Fruit fly (Drosophila melanogaster): Measurements from ENCODE around the gene Ir68a.

The Ir68a gene

dm6 chr3L:11205608-11206336 is 30.2 kb downstream of the Ir68a start, which contains the start of gene Plod (continued):
- no peak for TF ChIP-seq sisA (GFP tag; IDR thresholded peaks at IDR 0.05)
- no peak for TF ChIP-seq CG6854 (GFP tag; optimal IDR thresholded peaks at IDR 0.05)
- TF ChIP-seq tna (GFP tag; IDR thresholded peaks at IDR 0.05; ENCODE audit: partially characterized antibody), result no peak
- TF ChIP-seq CG9727 (GFP tag; optimal IDR thresholded peaks at IDR 0.05), result peak; percentile 52
- TF ChIP-seq dpn (GFP tag; optimal IDR thresholded peaks at IDR 0.05), result peak; percentile 46 to 47
- TF ChIP-seq CG18011 (GFP tag; optimal IDR thresholded peaks at IDR 0.05), result no peak
- peak; percentile 56 for TF ChIP-seq CG13424 (tag; optimal IDR thresholded peaks at IDR 0.05)
- peak in 1 of 2 experiments; percentile 16 for TF ChIP-seq Trl (optimal IDR thresholded peaks at IDR 0.05)
- TF ChIP-seq Trl (GFP tag; optimal IDR thresholded peaks at IDR 0.05), result no peak
- peak; percentile 67 for TF ChIP-seq CG13624 (GFP tag; optimal IDR thresholded peaks at IDR 0.05)
- peak; percentile 52 for TF ChIP-seq CG1603 (tag; optimal IDR thresholded peaks at IDR 0.05)
- TF ChIP-seq Camta (GFP tag; optimal IDR thresholded peaks at IDR 0.05), result peak; percentile 13
- TF ChIP-seq CG13894 (tag; optimal IDR thresholded peaks at IDR 0.05), result peak; percentile 56
- TF ChIP-seq lola (GFP tag; optimal IDR thresholded peaks at IDR 0.05), result peak in 2 of 3 experiments; percentile 40 to 96
- TF ChIP-seq CG34224 (GFP tag; IDR thresholded peaks at IDR 0.05; ENCODE audit: partially characterized antibody), result 0 out of 3 replicates have a peak, but pooled peaks have one; percentile 14
- TF ChIP-seq kah (GFP tag; optimal IDR thresholded peaks at IDR 0.05), result no peak
- TF ChIP-seq Tbp (GFP tag; optimal IDR thresholded peaks at IDR 0.05), result no peak
- peak; percentile 67 for TF ChIP-seq D (optimal IDR thresholded peaks at IDR 0.05)
- TF ChIP-seq D (GFP tag; optimal IDR thresholded peaks at IDR 0.05), result peak; percentile 1
- no peak for TF ChIP-seq tup (GFP tag; optimal IDR thresholded peaks at IDR 0.05)
- TF ChIP-seq scrt (GFP tag; optimal IDR thresholded peaks at IDR 0.05), result peak; percentile 43
- TF ChIP-seq Gsc (GFP tag; IDR thresholded peaks at IDR 0.05), result no peak
- TF ChIP-seq slbo (GFP tag; IDR thresholded peaks at IDR 0.05), result peak; percentile 56
- TF ChIP-seq BtbVII (GFP tag; optimal IDR thresholded peaks at IDR 0.05), result peak; percentile 29
- peak; percentile 18 for TF ChIP-seq Bdp1 (GFP tag; optimal IDR thresholded peaks at IDR 0.05)
- TF ChIP-seq knrl (GFP tag; IDR thresholded peaks at IDR 0.05; ENCODE audit: partially characterized antibody), result no peak; the same call in 2 of the 3 replicates
- TF ChIP-seq CG10267 (tag; optimal IDR thresholded peaks at IDR 0.05), result peak; percentile 71
- peak; percentile 60; the same call in 1 of the 2 replicates for TF ChIP-seq rib (GFP tag; IDR thresholded peaks at IDR 0.05)
- TF ChIP-seq dan (GFP tag; IDR thresholded peaks at IDR 0.05), result no peak
- TF ChIP-seq Blimp-1 (GFP tag; optimal IDR thresholded peaks at IDR 0.05), result peak; percentile 34
- TF ChIP-seq H15 (GFP tag; IDR thresholded peaks at IDR 0.05), result no peak
- TF ChIP-seq unpg (GFP tag; optimal IDR thresholded peaks at IDR 0.05), result peak; percentile 56
- TF ChIP-seq CG31388 (GFP tag; optimal IDR thresholded peaks at IDR 0.05), result no peak
- no peak for TF ChIP-seq CG14965 (GFP tag; optimal IDR thresholded peaks at IDR 0.05; ENCODE audit: borderline replicate concordance)
- no peak for TF ChIP-seq CG11696 (GFP tag; IDR thresholded peaks at IDR 0.05)
- TF ChIP-seq CG3995 (GFP tag; optimal IDR thresholded peaks at IDR 0.05), result no peak
- TF ChIP-seq Dip2 (GFP tag; IDR thresholded peaks at IDR 0.05), result no peak
- TF ChIP-seq org-1 (GFP tag; optimal IDR thresholded peaks at IDR 0.05), result no peak
- TF ChIP-seq CG13123 (GFP tag; optimal IDR thresholded peaks at IDR 0.05), result no peak
- TF ChIP-seq Scr (GFP tag; IDR thresholded peaks at IDR 0.05; ENCODE audit: partially characterized antibody), result peak; percentile 37; the same call in 1 of the 2 replicates
- TF ChIP-seq fru (optimal IDR thresholded peaks at IDR 0.05), result no peak
- no peak for TF ChIP-seq CG8089 (GFP tag; optimal IDR thresholded peaks at IDR 0.05)
- peak; percentile 25 for TF ChIP-seq Hand (GFP tag; optimal IDR thresholded peaks at IDR 0.05)
- TF ChIP-seq ind (GFP tag; optimal IDR thresholded peaks at IDR 0.05), result peak; percentile 37
- TF ChIP-seq Hsf (GFP tag; optimal IDR thresholded peaks at IDR 0.05), result peak; percentile 42
- peak; percentile 32 for TF ChIP-seq Chrac-16 (GFP tag; optimal IDR thresholded peaks at IDR 0.05)
- peak; percentile 21 for TF ChIP-seq CG7556 (GFP tag; optimal IDR thresholded peaks at IDR 0.05)
- no peak for TF ChIP-seq eve (GFP tag; optimal IDR thresholded peaks at IDR 0.05)
- 0 out of 3 replicates have a peak, but pooled peaks have one; percentile 29 for TF ChIP-seq CG2889 (GFP tag; IDR thresholded peaks at IDR 0.05)
- peak; percentile 26 for TF ChIP-seq Abd-B (GFP tag; optimal IDR thresholded peaks at IDR 0.05)

All from whole organism, embryonic.